Fruit fly (Drosophila melanogaster) whole organism, adult: Measurements from ENCODE around the gene DnaJ-1.

Experiments
- CG11617 ChIP-seq: fragments of 200-800 bp; sonication (Bioruptor generic); optimal IDR thresholded peaks from 2 replicates; lab custom pipeline; 2017; ENCODE audit warnings: mild to moderate bottlenecking, missing biosample characterization, missing genetic modification reagents, missing genetic modification characterization
- CG12768 ChIP-seq: fragments of 200-800 bp; sonication (Bioruptor generic); optimal IDR thresholded peaks from 2 replicates; lab custom pipeline; 2017; ENCODE audit warnings: missing biosample characterization, missing genetic modification characterization, mild to moderate bottlenecking, moderate library complexity, missing genetic modification reagents
- CG14711 ChIP-seq: fragments of 200-800 bp; sonication (Bioruptor generic); optimal IDR thresholded peaks from 2 replicates; lab custom pipeline; 2018; ENCODE audit warnings: missing biosample characterization, mild to moderate bottlenecking, missing genetic modification characterization, moderate library complexity
- CG1620 ChIP-seq: fragments of 200-800 bp; sonication (Bioruptor generic); optimal IDR thresholded peaks from 2 replicates; lab custom pipeline; 2016; ENCODE audit warnings: missing biosample characterization, missing genetic modification characterization
- CG33017 ChIP-seq: fragments of 200-800 bp; sonication (Bioruptor generic); optimal IDR thresholded peaks from 2 replicates; lab custom pipeline; 2018; ENCODE audit warnings: missing biosample characterization, mild to moderate bottlenecking, missing genetic modification characterization, moderate library complexity
- CG5204 ChIP-seq: fragments of 200-800 bp; sonication (Bioruptor generic); optimal IDR thresholded peaks from 2 replicates; lab custom pipeline; 2016; ENCODE audit warnings: missing biosample characterization, missing genetic modification characterization
- CG7045 ChIP-seq: fragments of 200-800 bp; sonication (Bioruptor generic); optimal IDR thresholded peaks from 2 replicates; lab custom pipeline; 2017; ENCODE audit warnings: missing biosample characterization, mild to moderate bottlenecking, missing genetic modification characterization
- CG7101 ChIP-seq: fragments of 200-800 bp; sonication (Bioruptor generic); optimal IDR thresholded peaks from 2 replicates; lab custom pipeline; 2018; ENCODE audit warnings: missing biosample characterization, mild to moderate bottlenecking, missing genetic modification characterization, moderate library complexity
- Clk ChIP-seq: fragments of 200-800 bp; sonication (Bioruptor generic); optimal IDR thresholded peaks from 2 replicates; lab custom pipeline; 2017; ENCODE audit warnings: missing biosample characterization, missing genetic modification characterization
- Crg-1 ChIP-seq: fragments of 200-800 bp; sonication (Bioruptor generic); optimal IDR thresholded peaks from 2 replicates; lab custom pipeline; 2016; ENCODE audit warnings: missing biosample characterization, missing genetic modification characterization
- Hr96 ChIP-seq: fragments of 200-800 bp; sonication (Bioruptor generic); optimal IDR thresholded peaks from 2 replicates; lab custom pipeline; 2016; ENCODE audit warnings: missing biosample characterization, missing genetic modification characterization
- Mnt ChIP-seq: fragments of 200-800 bp; sonication (Bioruptor generic); optimal IDR thresholded peaks from 2 replicates; lab custom pipeline; 2016; ENCODE audit warnings: missing biosample characterization, mild to moderate bottlenecking, missing genetic modification characterization
- bab1 ChIP-seq: fragments of 200-800 bp; sonication (Bioruptor generic); optimal IDR thresholded peaks from 3 replicates; lab custom pipeline; 2019; ENCODE audit warnings: missing biosample characterization, mild to moderate bottlenecking, missing genetic modification characterization, moderate library complexity
- cic ChIP-seq: fragments of 200-800 bp; sonication (Bioruptor generic); optimal IDR thresholded peaks from 2 replicates; lab custom pipeline; 2017; ENCODE audit warnings: missing biosample characterization, mild to moderate bottlenecking, missing genetic modification characterization, moderate library complexity
- cnc ChIP-seq, 2 experiments: fragments of >200 bp; optimal IDR thresholded peaks; 2 replicates each; lab custom pipeline; 2017
- kay ChIP-seq: fragments of 200-800 bp; sonication (Bioruptor generic); peaks from one replicate; lab custom pipeline; 2016; ENCODE audit warnings: missing biosample characterization, missing genetic modification characterization, borderline replicate concordance
- ovo ChIP-seq: fragments of 200-800 bp; sonication (Bioruptor generic); optimal IDR thresholded peaks from 2 replicates; lab custom pipeline; 2016; ENCODE audit warnings: missing biosample characterization, missing genetic modification characterization
- pad ChIP-seq: fragments of 200-800 bp; sonication (Bioruptor generic); optimal IDR thresholded peaks from 3 replicates; lab custom pipeline; 2017; ENCODE audit warnings: missing biosample characterization, missing genetic modification characterization, mild to moderate bottlenecking, moderate library complexity, missing genetic modification reagents
- tj ChIP-seq: fragments of 200-800 bp; sonication (Bioruptor generic); optimal IDR thresholded peaks from 3 replicates; lab custom pipeline; 2017; ENCODE audit warnings: missing biosample characterization, mild to moderate bottlenecking, missing genetic modification characterization, moderate library complexity
- toe ChIP-seq: fragments of 200-800 bp; sonication (Bioruptor generic); optimal IDR thresholded peaks from 2 replicates; lab custom pipeline; 2016; ENCODE audit warnings: missing biosample characterization, missing genetic modification characterization

DnaJ-1 gene

dm6 chr3L:5764922-5765843 is 13.2 kb upstream of the DnaJ-1 start, which contains the start of gene CG10576:
CG10576 (minus strand) TSS chr3L:5765702.
- peak; percentile 21 for TF ChIP-seq bab1 (GFP tag; lab: Kevin White, UChicago)
- no peak for TF ChIP-seq CG7045 (GFP tag; lab: Kevin White, UChicago)
- no peak for TF ChIP-seq CG12768 (GFP tag; lab: Kevin White, UChicago)
- peak; percentile 20 for TF ChIP-seq pad
- no peak for TF ChIP-seq toe
- no peak for TF ChIP-seq kay
- no peak for TF ChIP-seq Hr96 (GFP tag; lab: Kevin White, UChicago)
- TF ChIP-seq cnc (optimal IDR thresholded peaks at IDR 0.05; lab: Kevin White, UChicago), result no peak
- TF ChIP-seq CG14711 (tag; lab: Kevin White, UChicago), result peak; percentile 95
- no peak for TF ChIP-seq CG33017 (tag; lab: Kevin White, UChicago)
- peak; percentile 21 for TF ChIP-seq tj (GFP tag; lab: Kevin White, UChicago)
- TF ChIP-seq CG5204 (GFP tag; lab: Kevin White, UChicago), result no peak
- peak; percentile 52 for TF ChIP-seq Crg-1 (GFP tag; lab: Kevin White, UChicago)
- peak; percentile 42 for TF ChIP-seq CG1620 (GFP tag; lab: Kevin White, UChicago)
- TF ChIP-seq CG7101, result peak; percentile 18
- peak; percentile 98 for TF ChIP-seq Mnt (GFP tag; lab: Kevin White, UChicago)
- TF ChIP-seq cic (GFP tag; lab: Kevin White, UChicago), result no peak
- peak; percentile 44 for TF ChIP-seq CG11617
- no peak for TF ChIP-seq ovo (GFP tag; lab: Kevin White, UChicago)
- TF ChIP-seq Clk (GFP tag; lab: Kevin White, UChicago), result no peak

- TF ChIP-seq CG12768 (GFP tag; lab: Kevin White, UChicago) (peak; percentile 29), CG11617 (no peak), cnc (optimal IDR thresholded peaks at IDR 0.05; lab: Kevin White, UChicago) (no peak), kay (no peak), CG5204 (GFP tag; lab: Kevin White, UChicago) (no peak), CG7101 (no peak), pad (no peak), CG7045 (GFP tag; lab: Kevin White, UChicago) (peak; percentile 3), cic (GFP tag; lab: Kevin White, UChicago) (peak; percentile 98), bab1 (GFP tag; lab: Kevin White, UChicago) (no peak), tj (GFP tag; lab: Kevin White, UChicago) (no peak), Clk (GFP tag; lab: Kevin White, UChicago) (no peak), CG1620 (GFP tag; lab: Kevin White, UChicago) (no peak), Mnt (GFP tag; lab: Kevin White, UChicago) (peak; percentile 26), CG33017 (tag; lab: Kevin White, UChicago) (no peak), toe (no peak), CG14711 (tag; lab: Kevin White, UChicago) (no peak), ovo (GFP tag; lab: Kevin White, UChicago) (no peak), Crg-1 (GFP tag; lab: Kevin White, UChicago) (no peak), Hr96 (GFP tag; lab: Kevin White, UChicago) (no peak)
Measured at dm6 chr3L:5753605-5754365, 1.8 kb upstream of the DnaJ-1 start.

- TF ChIP-seq kay (no peak), Clk (GFP tag; lab: Kevin White, UChicago) (no peak), Mnt (GFP tag; lab: Kevin White, UChicago) (peak; percentile 56), CG1620 (GFP tag; lab: Kevin White, UChicago) (peak; percentile 18), tj (GFP tag; lab: Kevin White, UChicago) (no peak), bab1 (GFP tag; lab: Kevin White, UChicago) (peak; percentile 23)
Measured at dm6 chr3L:5752903-5753604, 1.1 kb upstream of the DnaJ-1 start, which contains the start of gene Usp47. Usp47 (plus strand) TSS chr3L:5752973.

dm6 chr3L:5751417-5751739 is 611 bp downstream of the DnaJ-1 start:
- TF ChIP-seq cnc (optimal IDR thresholded peaks at IDR 0.05; lab: Kevin White, UChicago) (no peak), Clk (GFP tag; lab: Kevin White, UChicago) (peak; percentile 88), Mnt (GFP tag; lab: Kevin White, UChicago) (no peak)

- no peak for TF ChIP-seq CG7101
- no peak for TF ChIP-seq pad
- TF ChIP-seq CG12768 (GFP tag; lab: Kevin White, UChicago), result no peak
- TF ChIP-seq CG1620 (GFP tag; lab: Kevin White, UChicago), result peak; percentile 9
- TF ChIP-seq CG7045 (GFP tag; lab: Kevin White, UChicago), result no peak
- no peak for TF ChIP-seq CG14711 (tag; lab: Kevin White, UChicago)
- TF ChIP-seq cic (GFP tag; lab: Kevin White, UChicago), result peak; percentile 13
- no peak for TF ChIP-seq Crg-1 (GFP tag; lab: Kevin White, UChicago)
- TF ChIP-seq CG33017 (tag; lab: Kevin White, UChicago), result no peak
- TF ChIP-seq kay, result peak; percentile 91
- no peak for TF ChIP-seq CG5204 (GFP tag; lab: Kevin White, UChicago)
- no peak for TF ChIP-seq toe
- TF ChIP-seq ovo (GFP tag; lab: Kevin White, UChicago), result peak; percentile 51
- no peak for TF ChIP-seq Hr96 (GFP tag; lab: Kevin White, UChicago)
- TF ChIP-seq tj (GFP tag; lab: Kevin White, UChicago), result no peak
- peak; percentile 11 for TF ChIP-seq Mnt (GFP tag; lab: Kevin White, UChicago)
- TF ChIP-seq bab1 (GFP tag; lab: Kevin White, UChicago), result peak; percentile 60
- TF ChIP-seq cnc (optimal IDR thresholded peaks at IDR 0.05; lab: Kevin White, UChicago), result no peak
- TF ChIP-seq Clk (GFP tag; lab: Kevin White, UChicago), result peak; percentile 62
- no peak for TF ChIP-seq CG11617
Measured at dm6 chr3L:5749616-5750336, 2.2 kb downstream of the DnaJ-1 start.
